Fruit fly (Drosophila melanogaster) whole organism, embryonic: ENCODE measurements around the gene CG44044.

Source experiments
- CG10321 ChIP-seq: fragments of 200-800 bp; sonication (Bioruptor generic); IDR thresholded peaks from 2 replicates; pipeline ENCODE4 v1.3.6; 2022; ENCODE audit warnings: missing biosample characterization, missing genetic modification characterization
- CG10959 ChIP-seq: fragments of 200-800 bp; sonication (Bioruptor generic); IDR thresholded peaks from 2 replicates; pipeline ENCODE4 v1.3.6; 2022; ENCODE audit warnings: missing biosample characterization, missing genetic modification characterization
- CG11247 ChIP-seq: fragments of 200-800 bp; sonication (Bioruptor generic); IDR thresholded peaks from 2 replicates; pipeline ENCODE4 v1.3.6; 2022; ENCODE audit warnings: missing biosample characterization, missing genetic modification characterization
- CG12071 ChIP-seq: fragments of 200-800 bp; sonication (Bioruptor generic); optimal IDR thresholded peaks from 3 replicates; lab custom pipeline; 2018; ENCODE audit warnings: missing biosample characterization, mild to moderate bottlenecking, missing genetic modification characterization
- CG15479 ChIP-seq: fragments of 200-800 bp; sonication (Bioruptor generic); optimal IDR thresholded peaks from 3 replicates; lab custom pipeline; 2019; ENCODE audit warnings: missing biosample characterization, mild to moderate bottlenecking, missing genetic modification characterization, moderate library complexity
- CG17359 ChIP-seq: fragments of 200-800 bp; sonication (Bioruptor generic); optimal IDR thresholded peaks from 3 replicates; lab custom pipeline; 2018; ENCODE audit warnings: missing biosample characterization, mild to moderate bottlenecking, missing genetic modification characterization, moderate library complexity
- CG17361 ChIP-seq: fragments of 200-800 bp; sonication (Bioruptor generic); IDR thresholded peaks from 3 replicates; pipeline ENCODE4 v1.3.6; 2022; ENCODE audit warnings: missing biosample characterization, missing genetic modification characterization
- CG18011 ChIP-seq: fragments of 200-800 bp; sonication (Bioruptor generic); optimal IDR thresholded peaks from 2 replicates; lab custom pipeline; 2017; ENCODE audit warnings: missing biosample characterization, missing genetic modification characterization, mild to moderate bottlenecking, moderate library complexity, missing genotype
- CG2129 ChIP-seq: fragments of 200-800 bp; sonication (Bioruptor generic); IDR thresholded peaks from 2 replicates; pipeline ENCODE4 v1.3.6; 2022; ENCODE audit warnings: missing biosample characterization, missing genetic modification characterization; ENCODE audit not compliant: partially characterized antibody
- CG2678 ChIP-seq: fragments of 200-800 bp; sonication (Bioruptor generic); optimal IDR thresholded peaks from 3 replicates; lab custom pipeline; 2019; ENCODE audit warnings: missing biosample characterization, mild to moderate bottlenecking, missing genetic modification characterization, moderate library complexity
- CG2712 ChIP-seq: fragments of 200-800 bp; optimal IDR thresholded peaks from 3 replicates; lab custom pipeline; 2019; ENCODE audit warnings: missing biosample characterization, mild to moderate bottlenecking, missing genetic modification characterization, moderate library complexity
- CG34422 ChIP-seq: fragments of 200-800 bp; sonication (Bioruptor generic); IDR thresholded peaks from 3 replicates; pipeline ENCODE4 v1.3.6; 2022; ENCODE audit warnings: missing biosample characterization, missing genetic modification characterization
- CG3847 ChIP-seq: fragments of 200-800 bp; sonication (Bioruptor generic); IDR thresholded peaks from 2 replicates; pipeline ENCODE4 v1.3.6; 2022; ENCODE audit warnings: missing biosample characterization, missing genetic modification characterization
- CG4404 ChIP-seq: fragments of 200-800 bp; sonication (Bioruptor generic); IDR thresholded peaks from 2 replicates; pipeline ENCODE4 v1.3.6; 2022; ENCODE audit warnings: missing biosample characterization, missing genetic modification characterization
- CG6689 ChIP-seq: fragments of 200-800 bp; sonication (Bioruptor generic); IDR thresholded peaks from 2 replicates; pipeline ENCODE4 v1.3.6; 2022; ENCODE audit warnings: missing biosample characterization, missing genetic modification characterization
- CG7745 ChIP-seq: fragments of 200-800 bp; sonication (Bioruptor generic); optimal IDR thresholded peaks from 2 replicates; lab custom pipeline; 2018; ENCODE audit warnings: missing biosample characterization, mild to moderate bottlenecking, missing genetic modification characterization, moderate library complexity
- CG7987 ChIP-seq: fragments of 200-800 bp; sonication (Bioruptor generic); optimal IDR thresholded peaks from 2 replicates; lab custom pipeline; 2018; ENCODE audit warnings: missing biosample characterization, mild to moderate bottlenecking, missing genetic modification characterization, moderate library complexity
- CG8478 ChIP-seq: fragments of >200 bp; optimal IDR thresholded peaks from 2 replicates; lab custom pipeline; 2018
- CG9727 ChIP-seq: fragments of 200-800 bp; sonication (Bioruptor generic); optimal IDR thresholded peaks from 3 replicates; lab custom pipeline; 2017; ENCODE audit warnings: missing biosample characterization, mild to moderate bottlenecking, missing genetic modification characterization
- CG9932 ChIP-seq: fragments of 200-800 bp; sonication (Bioruptor generic); IDR thresholded peaks from 2 replicates; pipeline ENCODE4 v1.3.6; 2022; ENCODE audit warnings: missing biosample characterization, missing genetic modification characterization
- Dbx ChIP-seq: fragments of 200-800 bp; sonication (Bioruptor generic); IDR thresholded peaks from 3 replicates; pipeline ENCODE4 v1.3.6; 2022; ENCODE audit warnings: missing biosample characterization, missing genetic modification characterization
- Dip3 ChIP-seq: fragments of 200-800 bp; sonication (Bioruptor generic); optimal IDR thresholded peaks from 3 replicates; lab custom pipeline; 2016; ENCODE audit warnings: missing biosample characterization, missing genetic modification characterization
- Doc3 ChIP-seq: fragments of 200-800 bp; sonication (Bioruptor generic); IDR thresholded peaks from 3 replicates; pipeline ENCODE4 v1.3.6; 2022; ENCODE audit warnings: missing biosample characterization, missing genetic modification characterization; ENCODE audit not compliant: partially characterized antibody
- HLH54F ChIP-seq: fragments of 200-800 bp; sonication (Bioruptor generic); optimal IDR thresholded peaks from 3 replicates; lab custom pipeline; 2016; ENCODE audit warnings: missing biosample characterization, missing genetic modification characterization
- Hr51 ChIP-seq, 2 experiments: fragments of 200-800 bp; sonication (Bioruptor generic); optimal IDR thresholded peaks; 2 replicates in 1 of 2; 3 replicates in 1 of 2; lab custom pipeline; 2016 to 2018; ENCODE audit warnings: missing biosample characterization in 2 of 2, missing genetic modification characterization in 2 of 2, mild to moderate bottlenecking in 1 of 2, moderate library complexity in 1 of 2
- Lpt ChIP-seq: fragments of >200 bp; optimal IDR thresholded peaks from 2 replicates; lab custom pipeline; 2018; ENCODE audit warnings: missing biosample characterization, missing genetic modification characterization
- MESR4 ChIP-seq: fragments of 200-800 bp; sonication (Bioruptor generic); optimal IDR thresholded peaks from 2 replicates; lab custom pipeline; 2018; ENCODE audit warnings: missing biosample characterization, mild to moderate bottlenecking, missing genetic modification characterization, moderate library complexity
- NC2α ChIP-seq: fragments of 200-800 bp; sonication (Bioruptor generic); optimal IDR thresholded peaks from 2 replicates; lab custom pipeline; 2016; ENCODE audit warnings: missing biosample characterization, missing genetic modification characterization
- Nf-YA ChIP-seq: fragments of 200-800 bp; sonication (Bioruptor generic); IDR thresholded peaks from 2 replicates; pipeline ENCODE4 v1.3.6; 2022; ENCODE audit warnings: missing biosample characterization, missing genetic modification characterization
- Oli ChIP-seq: fragments of 200-800 bp; sonication (Bioruptor generic); optimal IDR thresholded peaks from 2 replicates; lab custom pipeline; 2018; ENCODE audit warnings: missing biosample characterization, mild to moderate bottlenecking, missing genetic modification characterization, moderate library complexity
- Sin3A ChIP-seq: fragments of >200 bp; optimal IDR thresholded peaks from 2 replicates; lab custom pipeline; 2018
- TFAM ChIP-seq: fragments of 200-800 bp; sonication (Bioruptor generic); optimal IDR thresholded peaks from 2 replicates; lab custom pipeline; 2017; ENCODE audit warnings: missing biosample characterization, missing genetic modification characterization, inconsistent platforms
- Tbp ChIP-seq: fragments of >200 bp; optimal IDR thresholded peaks from 2 replicates; lab custom pipeline; 2018; ENCODE audit warnings: missing biosample characterization, missing genetic modification characterization
- amos ChIP-seq: fragments of 200-800 bp; sonication (Bioruptor generic); IDR thresholded peaks from 2 replicates; pipeline ENCODE4 v1.3.6; 2022; ENCODE audit warnings: missing biosample characterization, missing genetic modification characterization; ENCODE audit not compliant: partially characterized antibody
- ap ChIP-seq: fragments of 200-800 bp; sonication (Bioruptor generic); IDR thresholded peaks from 2 replicates; pipeline ENCODE4 v1.3.6; 2022; ENCODE audit warnings: missing biosample characterization, missing genetic modification characterization
- bab2 ChIP-seq: fragments of 200-800 bp; sonication (Bioruptor generic); optimal IDR thresholded peaks from 2 replicates; lab custom pipeline; 2016; ENCODE audit warnings: missing biosample characterization, missing genetic modification characterization
- crp ChIP-seq, 2 experiments: fragments of 200-800 bp; sonication (Bioruptor generic); optimal IDR thresholded peaks; 2 replicates in 1 of 2; 3 replicates in 1 of 2; lab custom pipeline; 2017; ENCODE audit warnings: missing biosample characterization in 2 of 2, missing genetic modification characterization in 2 of 2, mild to moderate bottlenecking in 1 of 2, moderate library complexity in 1 of 2
- esg ChIP-seq: fragments of 200-800 bp; sonication (Bioruptor generic); conservative IDR thresholded peaks from 2 replicates; pipeline ENCODE4 v1.3.6; 2022; ENCODE audit warnings: missing biosample characterization, missing genetic modification characterization
- gce ChIP-seq: fragments of 200-800 bp; sonication (Bioruptor generic); IDR thresholded peaks from 3 replicates; pipeline ENCODE4 v1.3.6; 2022; ENCODE audit warnings: missing biosample characterization, missing genetic modification characterization
- grn ChIP-seq: fragments of 200-800 bp; sonication (Bioruptor generic); optimal IDR thresholded peaks from 3 replicates; lab custom pipeline; 2017; ENCODE audit warnings: missing biosample characterization, missing genetic modification characterization
- knrl ChIP-seq: fragments of 200-800 bp; sonication (Bioruptor generic); IDR thresholded peaks from 3 replicates; pipeline ENCODE4 v1.3.6; 2022; ENCODE audit warnings: missing biosample characterization, missing genetic modification characterization; ENCODE audit not compliant: partially characterized antibody
- nau ChIP-seq: fragments of 200-800 bp; sonication (Bioruptor generic); optimal IDR thresholded peaks from 3 replicates; lab custom pipeline; 2017; ENCODE audit warnings: missing biosample characterization, mild to moderate bottlenecking, missing genetic modification characterization, missing genetic modification reagents
- onecut ChIP-seq: fragments of 200-800 bp; sonication (Bioruptor generic); IDR thresholded peaks from 2 replicates; pipeline ENCODE4 v1.3.6; 2022; ENCODE audit warnings: missing biosample characterization, missing genetic modification characterization
- pan ChIP-seq, 4 experiments: fragments of >200 bp in 3 of 4; fragments of 200-800 bp in 1 of 4; sonication (Bioruptor generic) in 1 of 4; optimal IDR thresholded peaks in 3 of 4; IDR thresholded peaks in 1 of 4; 2 replicates each; pipeline versions ENCODE4 v1.3.6 to Lab custom; 2017 to 2022; ENCODE audit warnings: missing biosample characterization in 2 of 4, missing genetic modification characterization in 2 of 4, mixed read lengths in 1 of 4
- peb ChIP-seq: fragments of 200-800 bp; sonication (Bioruptor generic); IDR thresholded peaks from 2 replicates; pipeline ENCODE4 v1.3.6; 2022; ENCODE audit warnings: missing biosample characterization, missing genetic modification characterization
- rib ChIP-seq: fragments of 200-800 bp; sonication (Bioruptor generic); IDR thresholded peaks from 2 replicates; pipeline ENCODE4 v1.3.6; 2022; ENCODE audit warnings: missing biosample characterization, missing genetic modification characterization
- sens-2 ChIP-seq: fragments of 200-800 bp; sonication (Bioruptor generic); IDR thresholded peaks from 2 replicates; pipeline ENCODE4 v1.3.6; 2022; ENCODE audit warnings: missing biosample characterization, missing genetic modification characterization
- seq ChIP-seq: fragments of 200-800 bp; sonication (Bioruptor generic); IDR thresholded peaks from 2 replicates; pipeline ENCODE4 v1.3.6; 2022; ENCODE audit warnings: missing biosample characterization, missing genetic modification characterization
- tap ChIP-seq: fragments of 200-800 bp; optimal IDR thresholded peaks from 3 replicates; lab custom pipeline; 2019; ENCODE audit warnings: missing biosample characterization, mild to moderate bottlenecking, missing genetic modification characterization, moderate library complexity
- toy ChIP-seq: fragments of 200-800 bp; sonication (Bioruptor generic); IDR thresholded peaks from 2 replicates; pipeline ENCODE4 v1.3.6; 2022; ENCODE audit warnings: missing biosample characterization, missing genetic modification characterization

The CG44044 gene

dm6 chr3R:16341817-16342374, 20.3 kb downstream of the CG44044 start, which contains the start of the genes SF2 and pad (continued):
- TF ChIP-seq crp (GFP tag; optimal IDR thresholded peaks at IDR 0.05; lab: Kevin White, UChicago): peak in 1 of 2 experiments; percentile 51
- TF ChIP-seq Doc3 (GFP tag; lab: Robert Waterston, UW): peak; percentile 95
- peak; percentile 47; the same call in 1 of the 2 replicates for TF ChIP-seq esg
- peak; percentile 83 for TF ChIP-seq CG2678 (tag; lab: Kevin White, UChicago)
- TF ChIP-seq Dbx (GFP tag; lab: Robert Waterston, UW): peak; percentile 86
- no peak for TF ChIP-seq pan (optimal IDR thresholded peaks at IDR 0.05; lab: Kevin White, UChicago)
- peak in 1 of 2 experiments; percentile 69 for TF ChIP-seq pan (GFP tag; optimal IDR thresholded peaks at IDR 0.05 in 1 of 2, IDR thresholded peaks at IDR 0.05 in 1 of 2)
- peak; percentile 73 for TF ChIP-seq Dip3 (GFP tag; lab: Kevin White, UChicago)
- peak; percentile 93 for TF ChIP-seq CG9932 (GFP tag; lab: Robert Waterston, UW)
- TF ChIP-seq CG7987 (GFP tag; lab: Kevin White, UChicago): no peak
- no peak for TF ChIP-seq tap (tag; lab: Kevin White, UChicago)
- peak; percentile 79 for TF ChIP-seq CG4404 (GFP tag; lab: Robert Waterston, UW)
- TF ChIP-seq nau (GFP tag; lab: Kevin White, UChicago): peak; percentile 65
- TF ChIP-seq HLH54F (GFP tag; lab: Kevin White, UChicago): peak; percentile 87
- no peak for TF ChIP-seq CG10321 (GFP tag; lab: Robert Waterston, UW)
- TF ChIP-seq CG15479 (GFP tag; lab: Kevin White, UChicago): no peak
- no peak for TF ChIP-seq gce
- peak; percentile 67 for TF ChIP-seq CG17359 (tag; lab: Kevin White, UChicago)
- peak; percentile 89 for TF ChIP-seq CG17361 (GFP tag; lab: Robert Waterston, UW)
- no peak for TF ChIP-seq CG12071 (GFP tag; lab: Kevin White, UChicago)
- no peak for TF ChIP-seq Lpt
- TF ChIP-seq CG6689 (GFP tag; lab: Robert Waterston, UW): peak; percentile 80
- TF ChIP-seq rib: no peak
- peak; percentile 71 for TF ChIP-seq CG9727 (GFP tag; lab: Kevin White, UChicago)
- peak; percentile 69 to 78 for TF ChIP-seq Hr51 (GFP tag; optimal IDR thresholded peaks at IDR 0.05; lab: Kevin White, UChicago)
- peak; percentile 51 for TF ChIP-seq NC2α (GFP tag; lab: Kevin White, UChicago)
- TF ChIP-seq sens-2 (GFP tag; lab: Robert Waterston, UW): peak; percentile 46; the same call in 1 of the 2 replicates
- peak; percentile 88 for TF ChIP-seq amos (GFP tag; lab: Robert Waterston, UW)
- no peak for TF ChIP-seq CG7745 (tag; lab: Kevin White, UChicago)
- peak; percentile 64; the same call in 1 of the 2 replicates for TF ChIP-seq CG11247 (GFP tag; lab: Robert Waterston, UW)
- no peak for TF ChIP-seq TFAM (GFP tag; lab: Kevin White, UChicago)
- TF ChIP-seq CG2712 (tag; lab: Kevin White, UChicago): peak; percentile 86
- TF ChIP-seq Oli (tag; lab: Kevin White, UChicago): peak; percentile 65
- peak; percentile 84 for TF ChIP-seq CG3847 (GFP tag; lab: Robert Waterston, UW)
- TF ChIP-seq peb: no peak
- TF ChIP-seq toy: no peak
- peak; percentile 34 for TF ChIP-seq grn (GFP tag; lab: Kevin White, UChicago)
- peak; percentile 53; the same call in 2 of the 3 replicates for TF ChIP-seq CG34422 (GFP tag; lab: Robert Waterston, UW)
- no peak for TF ChIP-seq seq (GFP tag; lab: Robert Waterston, UW)
- peak; percentile 63 for TF ChIP-seq CG18011
- TF ChIP-seq onecut: peak; percentile 53
- TF ChIP-seq Sin3A (lab: Kevin White, UChicago): peak; percentile 96
- TF ChIP-seq ap (GFP tag; lab: Robert Waterston, UW): no peak
- TF ChIP-seq Tbp: peak; percentile 24
- peak; percentile 80 for TF ChIP-seq bab2
- no peak for TF ChIP-seq Nf-YA (GFP tag; lab: Robert Waterston, UW)
- peak; percentile 95 for TF ChIP-seq MESR4 (GFP tag; lab: Kevin White, UChicago)
- peak; percentile 93 for TF ChIP-seq CG2129 (GFP tag; lab: Robert Waterston, UW)
- no peak for TF ChIP-seq CG8478 (lab: Kevin White, UChicago)
- TF ChIP-seq CG10959 (GFP tag; lab: Robert Waterston, UW): peak; percentile 48; the same call in 1 of the 2 replicates
- TF ChIP-seq knrl (GFP tag; lab: Robert Waterston, UW): peak; percentile 98
